Worm (Caenorhabditis elegans) whole organism, L2 larva: Measurements from ENCODE around the gene Y77E11A.8.

ENCODE experiments used
- F13H6.1 ChIP-seq: sonication (generic microtip); optimal IDR thresholded peaks from 2 replicates; lab custom pipeline; 2016; ENCODE audit warnings: missing genetic modification characterization, missing compliant biosample characterization
- R02D3.7 ChIP-seq: fragments of 150-350 bp; optimal IDR thresholded peaks from 2 replicates; lab custom pipeline; 2014; ENCODE audit warnings: missing biosample characterization, missing genetic modification characterization
- Y55F3AM.14 ChIP-seq: fragments of 200-800 bp; sonication (Bioruptor generic); optimal IDR thresholded peaks from 2 replicates; lab custom pipeline; 2018; ENCODE audit warnings: mild to moderate bottlenecking, missing genetic modification characterization, missing compliant biosample characterization
- ZK546.5 ChIP-seq: sonication (generic microtip); optimal IDR thresholded peaks from 2 replicates; lab custom pipeline; 2017; ENCODE audit warnings: missing biosample characterization, missing genetic modification characterization
- alr-1 ChIP-seq: fragments of 150-350 bp; optimal IDR thresholded peaks from 2 replicates; lab custom pipeline; 2014; ENCODE audit warnings: missing biosample characterization, missing genetic modification characterization
- ama-1 ChIP-seq: fragments of 150-350 bp; optimal IDR thresholded peaks from 2 replicates; lab custom pipeline; 2018; ENCODE audit warnings: inconsistent platforms
- ceh-16 ChIP-seq: fragments of 150-350 bp; optimal IDR thresholded peaks from 2 replicates; lab custom pipeline; 2014; ENCODE audit warnings: missing biosample characterization, missing genetic modification characterization
- ceh-82 ChIP-seq: fragments of 150-350 bp; optimal IDR thresholded peaks from 2 replicates; lab custom pipeline; 2014; ENCODE audit warnings: missing biosample characterization, missing genetic modification characterization
- crh-2 ChIP-seq: sonication (generic microtip); optimal IDR thresholded peaks from 2 replicates; lab custom pipeline; 2017; ENCODE audit warnings: missing biosample characterization, missing genetic modification characterization
- dmd-4 ChIP-seq: sonication (generic microtip); optimal IDR thresholded peaks from 2 replicates; lab custom pipeline; 2017; ENCODE audit warnings: missing biosample characterization, missing genetic modification characterization
- elt-3 ChIP-seq: sonication (generic microtip); optimal IDR thresholded peaks from 2 replicates; lab custom pipeline; 2017; ENCODE audit warnings: missing biosample characterization, missing genetic modification characterization
- fos-1 ChIP-seq: fragments of 150-350 bp; optimal IDR thresholded peaks from 2 replicates; lab custom pipeline; 2014; ENCODE audit warnings: missing biosample characterization, missing genetic modification characterization
- gmeb-1 ChIP-seq: fragments of 150-350 bp; optimal IDR thresholded peaks from 2 replicates; lab custom pipeline; 2014; ENCODE audit warnings: missing biosample characterization, missing genetic modification characterization
- lin-11 ChIP-seq: fragments of 150-350 bp; sonication (generic microtip); optimal IDR thresholded peaks from 2 replicates; lab custom pipeline; 2014; ENCODE audit warnings: missing biosample characterization, missing genetic modification characterization, inconsistent platforms, mixed read lengths
- lin-13 ChIP-seq: fragments of 150-350 bp; optimal IDR thresholded peaks from 2 replicates; lab custom pipeline; 2014; ENCODE audit warnings: missing biosample characterization, missing genetic modification reagents, missing genetic modification characterization
- lsy-2 ChIP-seq, 2 experiments: fragments of 150-350 bp in 1 of 2; sonication (generic microtip) in 1 of 2; optimal IDR thresholded peaks; 2 replicates each; lab custom pipeline; 2014 to 2017; ENCODE audit warnings: missing biosample characterization in 2 of 2, missing genetic modification characterization in 2 of 2
- mab-5 ChIP-seq: fragments of 150-350 bp; optimal IDR thresholded peaks from 2 replicates; lab custom pipeline; 2014; ENCODE audit warnings: missing biosample characterization, missing genetic modification characterization
- mbf-1 ChIP-seq: sonication (generic microtip); optimal IDR thresholded peaks from 2 replicates; lab custom pipeline; 2017; ENCODE audit warnings: missing biosample characterization, missing genetic modification characterization
- mdl-1 ChIP-seq, 2 experiments: fragments of 150-350 bp in 1 of 2; sonication (generic microtip) in 1 of 2; optimal IDR thresholded peaks; 2 replicates each; lab custom pipeline; 2017; ENCODE audit warnings: missing biosample characterization in 2 of 2, missing genetic modification characterization in 2 of 2
- nhr-12 ChIP-seq: fragments of 150-350 bp; optimal IDR thresholded peaks from 2 replicates; lab custom pipeline; 2014; ENCODE audit warnings: missing biosample characterization, missing genetic modification characterization
- nhr-21 ChIP-seq: fragments of 150-350 bp; optimal IDR thresholded peaks from 2 replicates; lab custom pipeline; 2014; ENCODE audit warnings: missing biosample characterization, missing genetic modification characterization
- nhr-23 ChIP-seq: fragments of 150-350 bp; optimal IDR thresholded peaks from 2 replicates; lab custom pipeline; 2014; ENCODE audit warnings: missing biosample characterization, missing genetic modification reagents, missing genetic modification characterization
- nhr-25 ChIP-seq: fragments of 150-350 bp; sonication (generic microtip); optimal IDR thresholded peaks from 3 replicates; lab custom pipeline; 2014; ENCODE audit warnings: missing biosample characterization, missing genetic modification characterization
- nhr-6 ChIP-seq: fragments of 150-350 bp; optimal IDR thresholded peaks from 2 replicates; lab custom pipeline; 2014; ENCODE audit warnings: missing biosample characterization, missing genetic modification characterization
- nhr-77 ChIP-seq: fragments of 150-350 bp; optimal IDR thresholded peaks from 2 replicates; lab custom pipeline; 2014; ENCODE audit warnings: missing biosample characterization, missing genetic modification characterization
- peb-1 ChIP-seq: fragments of 150-350 bp; optimal IDR thresholded peaks from 2 replicates; lab custom pipeline; 2014; ENCODE audit warnings: missing biosample characterization, missing genetic modification characterization
- skn-1 ChIP-seq: sonication (generic microtip); optimal IDR thresholded peaks from 2 replicates; lab custom pipeline; 2017; ENCODE audit warnings: missing biosample characterization, missing genetic modification characterization
- sma-3 ChIP-seq: sonication (generic microtip); optimal IDR thresholded peaks from 2 replicates; lab custom pipeline; 2016; ENCODE audit warnings: missing genetic modification reagents, missing genetic modification characterization, missing compliant biosample characterization
- sma-9 ChIP-seq, 2 experiments: fragments of 150-350 bp in 1 of 2; sonication (generic microtip) in 1 of 2; optimal IDR thresholded peaks; 2 replicates each; lab custom pipeline; 2014 to 2016; ENCODE audit warnings: missing genetic modification characterization in 2 of 2, mild to moderate bottlenecking in 1 of 2, missing biosample characterization in 1 of 2, missing compliant biosample characterization in 1 of 2, missing genetic modification reagents in 1 of 2, moderate library complexity in 1 of 2
- snpc-4 ChIP-seq: fragments of 150-350 bp; optimal IDR thresholded peaks from 2 replicates; lab custom pipeline; 2014; ENCODE audit warnings: missing biosample characterization, missing genetic modification characterization
- unc-39 ChIP-seq: fragments of 150-350 bp; optimal IDR thresholded peaks from 2 replicates; lab custom pipeline; 2014; ENCODE audit warnings: missing biosample characterization, missing genetic modification characterization
- unc-55 ChIP-seq: fragments of 150-350 bp; sonication (generic microtip); optimal IDR thresholded peaks from 3 replicates; lab custom pipeline; 2014; ENCODE audit warnings: missing biosample characterization, missing genetic modification reagents, missing genetic modification characterization
- unc-62 ChIP-seq: fragments of 150-350 bp; optimal IDR thresholded peaks from 2 replicates; lab custom pipeline; 2014; ENCODE audit warnings: missing biosample characterization, missing genetic modification reagents, missing genetic modification characterization
- zag-1 ChIP-seq: fragments of 150-350 bp; optimal IDR thresholded peaks from 2 replicates; lab custom pipeline; 2014; ENCODE audit warnings: missing biosample characterization, missing genetic modification characterization
- ztf-1 ChIP-seq: fragments of 200-800 bp; sonication (Bioruptor generic); conservative IDR thresholded peaks from 2 replicates; pipeline ENCODE4 v1.3.6; 2022; ENCODE audit warnings: missing genetic modification characterization, missing compliant biosample characterization
- ztf-4 ChIP-seq: fragments of 150-350 bp; optimal IDR thresholded peaks from 2 replicates; lab custom pipeline; 2014; ENCODE audit warnings: missing biosample characterization, missing genetic modification characterization

The Y77E11A.8 gene

ce11 chrIV:1424962-1425361 is at the start of gene Y77E11A.8:
Gene Y77E11A.8, minus strand, starts transcription at chrIV:1425062.
- TF ChIP-seq crh-2: no peak
- TF ChIP-seq ama-1 (lab: Kevin White, UChicago): no peak
- no peak for TF ChIP-seq unc-39 (tag; lab: Kevin White, UChicago)
- TF ChIP-seq F13H6.1 (tag; lab: Kevin White, UChicago): no peak
- TF ChIP-seq nhr-21 (tag; lab: Kevin White, UChicago): no peak
- no peak for TF ChIP-seq nhr-12 (tag; lab: Kevin White, UChicago)
- no peak for TF ChIP-seq R02D3.7 (tag; lab: Kevin White, UChicago)

DNA sequence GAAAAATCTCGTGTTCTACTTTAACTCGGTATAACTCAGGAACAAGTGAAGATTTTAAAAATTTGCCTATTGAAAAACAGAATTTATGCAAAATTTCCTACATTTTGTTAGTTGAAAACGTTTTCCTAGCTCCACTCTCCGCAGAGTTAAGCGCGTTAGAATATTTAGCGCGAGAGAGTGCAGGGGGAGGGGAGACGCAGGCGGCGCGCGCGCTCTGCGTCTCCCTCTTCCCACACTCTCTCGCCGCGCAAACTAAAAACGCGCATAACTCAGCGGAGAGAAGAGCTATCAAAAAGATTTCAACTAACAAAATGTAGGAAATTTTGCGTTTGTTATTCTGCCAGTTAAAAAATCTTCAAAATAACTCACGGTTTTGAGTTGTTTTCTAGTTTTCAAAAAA is 47.3 kb upstream of the Y77E11A.8 start:
- TF ChIP-seq nhr-6 (no peak), ama-1 (lab: Kevin White, UChicago) (no peak), unc-39 (tag; lab: Kevin White, UChicago) (no peak), nhr-23 (tag; lab: Kevin White, UChicago) (no peak), lin-11 (tag; lab: Kevin White, UChicago) (no peak), zag-1 (tag; lab: Kevin White, UChicago) (no peak), skn-1 (tag; lab: Kevin White, UChicago) (no peak), lin-13 (GFP tag; lab: Kevin White, UChicago) (no peak), ceh-16 (tag; lab: Kevin White, UChicago) (no peak), mab-5 (tag; lab: Kevin White, UChicago) (no peak), fos-1 (tag; lab: Kevin White, UChicago) (no peak), nhr-25 (tag; lab: Kevin White, UChicago) (no peak), ceh-82 (tag; lab: Kevin White, UChicago) (no peak), elt-3 (tag; lab: Kevin White, UChicago) (no peak), lsy-2 (tag; optimal IDR thresholded peaks at IDR 0.05; lab: Kevin White, UChicago) (no peak), ztf-1 (GFP tag; lab: Robert Waterston, UW) (no peak)
- TF ChIP-seq, all 48 proteins: peak for 0

- TF ChIP-seq lin-11 (tag; lab: Kevin White, UChicago) (no peak), nhr-25 (tag; lab: Kevin White, UChicago) (no peak), snpc-4 (tag; lab: Kevin White, UChicago) (no peak), mdl-1 (tag; optimal IDR thresholded peaks at IDR 0.05; lab: Kevin White, UChicago) (no peak), ceh-82 (tag; lab: Kevin White, UChicago) (no peak), gmeb-1 (tag; lab: Kevin White, UChicago) (no peak), nhr-77 (tag; lab: Kevin White, UChicago) (no peak), alr-1 (no peak), F13H6.1 (tag; lab: Kevin White, UChicago) (no peak), skn-1 (tag; lab: Kevin White, UChicago) (no peak), mab-5 (tag; lab: Kevin White, UChicago) (no peak), Y55F3AM.14 (GFP tag; lab: Kevin White, UChicago) (no peak)
Measured at ce11 chrIV:1470364-1470763, 45.5 kb upstream of the Y77E11A.8 start.

DNA sequence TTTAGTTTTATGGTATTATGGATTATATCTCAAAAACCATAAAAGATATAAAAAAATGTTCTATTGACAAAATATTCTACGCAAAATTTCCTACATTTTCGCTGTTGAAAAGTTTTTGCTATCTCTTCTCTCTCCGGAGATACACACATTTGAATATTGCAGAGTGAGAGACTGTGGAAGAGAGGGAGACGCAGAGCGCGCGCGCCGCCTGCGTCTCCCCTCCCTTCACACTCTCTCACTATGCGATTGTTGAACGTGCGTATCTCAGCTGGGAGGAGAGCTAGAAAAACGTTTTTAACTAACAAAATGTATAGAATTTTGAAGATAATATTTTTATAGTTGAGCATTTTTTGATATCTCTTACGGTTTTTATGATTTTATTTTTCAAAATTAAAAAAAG is 44.2 kb upstream of the Y77E11A.8 start:
- TF ChIP-seq sma-9 (GFP tag; optimal IDR thresholded peaks at IDR 0.05; lab: Kevin White, UChicago) (no peak), sma-9 (tag; optimal IDR thresholded peaks at IDR 0.05; lab: Kevin White, UChicago) (no peak), fos-1 (tag; lab: Kevin White, UChicago) (no peak), unc-55 (GFP tag; lab: Kevin White, UChicago) (no peak), peb-1 (tag; lab: Kevin White, UChicago) (no peak), sma-3 (GFP tag; lab: Kevin White, UChicago) (no peak), mdl-1 (tag; optimal IDR thresholded peaks at IDR 0.05; lab: Kevin White, UChicago) (no peak), unc-62 (GFP tag; lab: Kevin White, UChicago) (no peak), lin-11 (tag; lab: Kevin White, UChicago) (no peak), ztf-4 (tag; lab: Kevin White, UChicago) (no peak), mbf-1 (tag; lab: Kevin White, UChicago) (no peak), ZK546.5 (no peak), dmd-4 (tag; lab: Kevin White, UChicago) (no peak), R02D3.7 (tag; lab: Kevin White, UChicago) (no peak)
